Fruit fly (Drosophila melanogaster): ENCODE measurements around the gene kek5.

Gene kek5

DNA sequence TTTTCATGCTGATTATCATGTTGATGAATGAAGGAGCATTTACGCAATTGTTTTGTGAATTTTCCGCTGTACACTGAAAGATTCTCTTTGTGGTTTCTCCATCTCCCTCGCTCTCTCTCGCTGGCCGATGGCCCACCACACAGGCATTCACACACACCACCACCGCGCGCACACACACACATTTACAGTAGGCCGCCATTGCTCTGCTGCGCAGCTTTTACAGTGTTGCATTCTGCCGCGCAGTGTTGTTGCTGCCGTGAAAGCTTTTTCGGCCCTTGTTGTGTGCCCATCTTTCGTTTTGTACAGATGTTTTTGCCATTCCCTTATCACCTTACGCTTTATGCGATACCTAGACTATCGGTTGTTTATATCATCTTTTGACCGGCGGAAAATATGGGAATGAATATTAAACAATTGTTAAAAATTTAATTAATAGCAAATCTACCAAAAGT is 143.9 kb downstream of the kek5 start (continued):
- TF ChIP-seq D19A (tag; optimal IDR thresholded peaks at IDR 0.05) = peak; percentile 62
- TF ChIP-seq Eip74EF (GFP tag; optimal IDR thresholded peaks at IDR 0.05) = no peak
- TF ChIP-seq Asciz (GFP tag; optimal IDR thresholded peaks at IDR 0.05) = no peak
- no peak for TF ChIP-seq otp (GFP tag; IDR thresholded peaks at IDR 0.05)
- no peak for TF ChIP-seq CG6272 (GFP tag; IDR thresholded peaks at IDR 0.05)
- no peak; the same call in 1 of the 2 replicates for TF ChIP-seq seq (GFP tag; IDR thresholded peaks at IDR 0.05)
- TF ChIP-seq CG9932 (GFP tag; IDR thresholded peaks at IDR 0.05) = no peak; the same call in 1 of the 2 replicates
- TF ChIP-seq CG3847 (GFP tag; IDR thresholded peaks at IDR 0.05) = peak; percentile 42
- TF ChIP-seq CG15011 (GFP tag; optimal IDR thresholded peaks at IDR 0.05) = no peak
- no peak for TF ChIP-seq sqz (GFP tag; optimal IDR thresholded peaks at IDR 0.05)
- no peak for TF ChIP-seq Oli (tag; optimal IDR thresholded peaks at IDR 0.05)
- no peak for TF ChIP-seq dan (GFP tag; IDR thresholded peaks at IDR 0.05)
- TF ChIP-seq CG15073 (GFP tag; optimal IDR thresholded peaks at IDR 0.05) = no peak
- TF ChIP-seq HmgD (GFP tag; optimal IDR thresholded peaks at IDR 0.05) = peak; percentile 26
- TF ChIP-seq Ptx1 (GFP tag; IDR thresholded peaks at IDR 0.05) = no peak
- TF ChIP-seq CG7928 (GFP tag; optimal IDR thresholded peaks at IDR 0.05) = no peak
- no peak for TF ChIP-seq sr (GFP tag; IDR thresholded peaks at IDR 0.05)
- peak; percentile 62; the same call in 2 of the 3 replicates for TF ChIP-seq Doc3 (GFP tag; IDR thresholded peaks at IDR 0.05; ENCODE audit: partially characterized antibody)
- peak; percentile 3 for TF ChIP-seq CG7786 (GFP tag; optimal IDR thresholded peaks at IDR 0.05)
- no peak for TF ChIP-seq Hmr (GFP tag; optimal IDR thresholded peaks at IDR 0.05)
- TF ChIP-seq CTCF (GFP tag; optimal IDR thresholded peaks at IDR 0.05) = no peak
- peak; percentile 82 for TF ChIP-seq hbn (GFP tag; IDR thresholded peaks at IDR 0.05; ENCODE audit: partially characterized antibody)
- no peak for TF ChIP-seq Chrac-16 (GFP tag; optimal IDR thresholded peaks at IDR 0.05)
- TF ChIP-seq ATbp (GFP tag; optimal IDR thresholded peaks at IDR 0.05) = no peak
- no peak for TF ChIP-seq CG13775 (GFP tag; optimal IDR thresholded peaks at IDR 0.05)
- TF ChIP-seq BEAF-32 (GFP tag; optimal IDR thresholded peaks at IDR 0.05) = peak; percentile 76
- no peak for TF ChIP-seq CG12219 (GFP tag; optimal IDR thresholded peaks at IDR 0.05)
- no peak for TF ChIP-seq Hr51 (GFP tag; optimal IDR thresholded peaks at IDR 0.05)
- TF ChIP-seq lola (GFP tag; optimal IDR thresholded peaks at IDR 0.05) = no peak
- TF ChIP-seq dysf (GFP tag; IDR thresholded peaks at IDR 0.05) = no peak
- no peak for TF ChIP-seq CG17802 (tag; optimal IDR thresholded peaks at IDR 0.05)
- TF ChIP-seq tin (GFP tag; optimal IDR thresholded peaks at IDR 0.05) = no peak
- no peak for TF ChIP-seq disco-r (GFP tag; optimal IDR thresholded peaks at IDR 0.05)
- TF ChIP-seq CG15514 (GFP tag; optimal IDR thresholded peaks at IDR 0.05) = peak; percentile 81
- TF ChIP-seq pnt (GFP tag; optimal IDR thresholded peaks at IDR 0.05) = no peak
- TF ChIP-seq chif (GFP tag; optimal IDR thresholded peaks at IDR 0.05) = no peak
- TF ChIP-seq al (GFP tag; IDR thresholded peaks at IDR 0.05) = no peak
- no peak for TF ChIP-seq CG4730 (GFP tag; IDR thresholded peaks at IDR 0.05)
- no peak for TF ChIP-seq CG8388 (GFP tag; optimal IDR thresholded peaks at IDR 0.05)
- no peak for TF ChIP-seq CG1792 (GFP tag; optimal IDR thresholded peaks at IDR 0.05)
- no peak for TF ChIP-seq CG3281 (GFP tag; optimal IDR thresholded peaks at IDR 0.05)
- TF ChIP-seq CG15696 (tag; optimal IDR thresholded peaks at IDR 0.05) = no peak
- no peak for TF ChIP-seq ranshi (GFP tag; IDR thresholded peaks at IDR 0.05)
- TF ChIP-seq CG17361 (GFP tag; IDR thresholded peaks at IDR 0.05) = no peak
- TF ChIP-seq CG2199 (GFP tag; IDR thresholded peaks at IDR 0.05) = 0 out of 3 replicates have a peak, but pooled peaks have one; percentile 20
- TF ChIP-seq CG7839 (tag; optimal IDR thresholded peaks at IDR 0.05) = no peak
- no peak for TF ChIP-seq ac (GFP tag; optimal IDR thresholded peaks at IDR 0.05)
- 0 out of 2 replicates have a peak, but pooled peaks have one; percentile 29 for TF ChIP-seq chm (GFP tag; IDR thresholded peaks at IDR 0.05)
- peak; percentile 30; the same call in 1 of the 3 replicates for TF ChIP-seq CG7963 (GFP tag; IDR thresholded peaks at IDR 0.05; ENCODE audit: partially characterized antibody)
- TF ChIP-seq Sry-δ (GFP tag; optimal IDR thresholded peaks at IDR 0.05) = peak; percentile 69
- peak; percentile 21; the same call in 1 of the 2 replicates for TF ChIP-seq MBD-R2 (GFP tag; IDR thresholded peaks at IDR 0.05)

Data from whole organism, embryonic.